Fruit fly (Drosophila melanogaster): ENCODE measurements around the gene CG8927.

The CG8927 gene

DNA sequence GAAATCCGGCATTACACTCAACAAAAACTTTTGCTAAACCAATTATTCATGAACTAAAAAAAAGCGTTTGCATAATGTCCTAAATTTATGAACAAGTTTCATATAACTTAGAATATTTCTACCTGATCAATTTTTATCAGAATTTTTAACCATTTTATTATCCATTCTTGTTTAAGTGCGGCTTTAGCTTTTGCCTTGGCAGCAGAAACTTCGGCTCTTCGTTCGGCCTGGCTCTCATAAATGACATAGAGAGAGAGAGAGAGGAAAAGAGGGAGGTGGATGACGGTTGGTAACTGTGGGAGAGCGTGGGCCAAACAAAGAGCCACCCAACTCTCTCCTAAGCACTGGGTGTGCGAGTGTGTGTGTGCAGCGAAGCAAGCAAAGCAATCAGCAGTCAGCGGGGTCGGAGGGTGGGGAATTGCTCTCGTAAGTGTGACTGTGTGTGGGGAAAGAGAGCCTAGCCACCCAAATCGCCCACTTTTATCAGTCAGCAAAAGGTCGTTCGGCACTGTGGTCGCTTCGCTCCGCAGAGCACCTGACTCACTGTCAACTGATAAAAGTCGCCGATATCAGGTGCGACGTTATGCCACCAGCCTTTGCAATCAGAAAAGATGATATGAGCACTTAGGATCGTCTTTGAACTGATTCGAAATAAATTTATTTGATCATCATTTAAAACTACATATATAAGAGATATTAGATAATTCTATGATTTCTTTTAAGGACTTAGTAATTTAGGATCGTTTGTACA is 43.8 kb downstream of the CG8927 start (continued):
- TF ChIP-seq Stat92E (GFP tag; optimal IDR thresholded peaks at IDR 0.05) (peak in 1 of 3 experiments; percentile 99), CG14050 (GFP tag; IDR thresholded peaks at IDR 0.05) (no peak), pb (GFP tag; optimal IDR thresholded peaks at IDR 0.05) (peak; percentile 98), BtbVII (GFP tag; optimal IDR thresholded peaks at IDR 0.05) (peak; percentile 97), CG1529 (GFP tag; optimal IDR thresholded peaks at IDR 0.05) (peak; percentile 98), mld (GFP tag; IDR thresholded peaks at IDR 0.05; ENCODE audit: partially characterized antibody) (no peak), Blimp-1 (GFP tag; optimal IDR thresholded peaks at IDR 0.05) (peak; percentile 98), sens-2 (GFP tag; IDR thresholded peaks at IDR 0.05) (no peak), CG9797 (GFP tag; optimal IDR thresholded peaks at IDR 0.05) (peak; percentile 60), crol (GFP tag; IDR thresholded peaks at IDR 0.05) (no peak), Hand (GFP tag; optimal IDR thresholded peaks at IDR 0.05) (peak; percentile 97), dmrt99B (tag; optimal IDR thresholded peaks at IDR 0.05) (peak; percentile 99), Dll (GFP tag; IDR thresholded peaks at IDR 0.05; ENCODE audit: partially characterized antibody) (no peak), CG17912 (GFP tag; optimal IDR thresholded peaks at IDR 0.05) (peak; percentile 7), CG6254 (GFP tag; optimal IDR thresholded peaks at IDR 0.05) (peak; percentile 97), CG10267 (tag; optimal IDR thresholded peaks at IDR 0.05) (peak; percentile 95), ewg (GFP tag; optimal IDR thresholded peaks at IDR 0.05) (peak; percentile 93), CG7839 (tag; optimal IDR thresholded peaks at IDR 0.05) (peak; percentile 98), TFAM (GFP tag; optimal IDR thresholded peaks at IDR 0.05) (peak; percentile 86), luna (GFP tag; optimal IDR thresholded peaks at IDR 0.05) (peak; percentile 88), Side (GFP tag; optimal IDR thresholded peaks at IDR 0.05) (peak; percentile 98), gfzf (GFP tag; optimal IDR thresholded peaks at IDR 0.05) (peak; percentile 14), CG12219 (GFP tag; optimal IDR thresholded peaks at IDR 0.05) (peak; percentile 95), dan (GFP tag; IDR thresholded peaks at IDR 0.05) (no peak), CG1832 (GFP tag; optimal IDR thresholded peaks at IDR 0.05) (no peak), CG16779 (GFP tag; IDR thresholded peaks at IDR 0.05) (no peak), pita (GFP tag; optimal IDR thresholded peaks at IDR 0.05) (no peak), ranshi (GFP tag; IDR thresholded peaks at IDR 0.05) (no peak), CG6854 (GFP tag; optimal IDR thresholded peaks at IDR 0.05) (peak; percentile 97), salm (tag; optimal IDR thresholded peaks at IDR 0.05) (peak; percentile 97), gem (tag; optimal IDR thresholded peaks at IDR 0.05) (peak; percentile 99), ftz-f1 (GFP tag; optimal IDR thresholded peaks at IDR 0.05) (peak; percentile 82), CG33557 (GFP tag; optimal IDR thresholded peaks at IDR 0.05) (peak; percentile 96), sr (GFP tag; IDR thresholded peaks at IDR 0.05) (no peak), CG12659 (GFP tag; optimal IDR thresholded peaks at IDR 0.05) (peak; percentile 98), dpn (GFP tag; optimal IDR thresholded peaks at IDR 0.05) (peak; percentile 97), run (tag; optimal IDR thresholded peaks at IDR 0.05) (peak; percentile 96), CG10209 (GFP tag; optimal IDR thresholded peaks at IDR 0.05) (peak; percentile 97), D (optimal IDR thresholded peaks at IDR 0.05) (no peak), D (GFP tag; optimal IDR thresholded peaks at IDR 0.05) (peak; percentile 97), CG9437 (GFP tag; optimal IDR thresholded peaks at IDR 0.05) (peak; percentile 90), CG11504 (tag; optimal IDR thresholded peaks at IDR 0.05) (peak; percentile 97), zfh1 (GFP tag; IDR thresholded peaks at IDR 0.05) (no peak), CG9932 (GFP tag; IDR thresholded peaks at IDR 0.05) (no peak), Camta (GFP tag; optimal IDR thresholded peaks at IDR 0.05) (peak; percentile 97), PHDP (tag; optimal IDR thresholded peaks at IDR 0.05) (peak; percentile 98), Hey (tag; optimal IDR thresholded peaks at IDR 0.05) (peak; percentile 59), CG4424 (GFP tag; optimal IDR thresholded peaks at IDR 0.05) (peak; percentile 98)
